Fruit fly (Drosophila melanogaster) whole organism, embryonic: ENCODE measurements around the gene Gga.
A peak's percentile ranks its signal among the peaks of the same experiment; 100 is the strongest.

Experiments
- Antp ChIP-seq: fragments of 200-800 bp; sonication (Bioruptor generic); optimal IDR thresholded peaks from 3 replicates; lab custom pipeline; 2016; ENCODE audit warnings: missing biosample characterization, missing genetic modification characterization
- Blimp-1 ChIP-seq: fragments of 200-800 bp; sonication (Bioruptor generic); optimal IDR thresholded peaks from 3 replicates; lab custom pipeline; 2018; ENCODE audit warnings: missing biosample characterization, missing genetic modification characterization, mild to moderate bottlenecking, moderate library complexity, missing genetic modification reagents
- CG10654 ChIP-seq: fragments of 200-800 bp; sonication (Bioruptor generic); optimal IDR thresholded peaks from 2 replicates; lab custom pipeline; 2016; ENCODE audit warnings: missing biosample characterization, missing genetic modification characterization
- CG11398 ChIP-seq: fragments of 200-800 bp; sonication (Bioruptor generic); optimal IDR thresholded peaks from 2 replicates; lab custom pipeline; 2016; ENCODE audit warnings: missing biosample characterization, missing genetic modification characterization
- CG11456 ChIP-seq: fragments of 200-800 bp; sonication (Bioruptor generic); IDR thresholded peaks from 3 replicates; pipeline ENCODE4 v1.3.6; 2022; ENCODE audit warnings: missing biosample characterization, missing genetic modification characterization
- CG17612 ChIP-seq: fragments of 200-800 bp; sonication (Bioruptor generic); IDR thresholded peaks from 2 replicates; pipeline ENCODE4 v1.3.6; 2022; ENCODE audit warnings: missing biosample characterization, missing genetic modification characterization
- CG2129 ChIP-seq: fragments of 200-800 bp; sonication (Bioruptor generic); IDR thresholded peaks from 2 replicates; pipeline ENCODE4 v1.3.6; 2022; ENCODE audit warnings: missing biosample characterization, missing genetic modification characterization; ENCODE audit not compliant: partially characterized antibody
- CG31388 ChIP-seq: fragments of 200-800 bp; sonication (Bioruptor generic); optimal IDR thresholded peaks from 2 replicates; lab custom pipeline; 2016; ENCODE audit warnings: missing biosample characterization, missing genetic modification characterization
- CG31441 ChIP-seq: fragments of 200-800 bp; sonication (Bioruptor generic); IDR thresholded peaks from 2 replicates; pipeline ENCODE4 v1.3.6; 2022; ENCODE audit warnings: missing biosample characterization, missing genetic modification characterization
- CG32772 ChIP-seq: fragments of 200-800 bp; sonication (Bioruptor generic); IDR thresholded peaks from 2 replicates; pipeline ENCODE4 v1.3.6; 2022; ENCODE audit warnings: missing biosample characterization, missing genetic modification characterization
- CG3847 ChIP-seq: fragments of 200-800 bp; sonication (Bioruptor generic); IDR thresholded peaks from 2 replicates; pipeline ENCODE4 v1.3.6; 2022; ENCODE audit warnings: missing biosample characterization, missing genetic modification characterization
- CG4360 ChIP-seq: fragments of 200-800 bp; sonication (Bioruptor generic); IDR thresholded peaks from 2 replicates; pipeline ENCODE4 v1.3.6; 2022; ENCODE audit warnings: missing biosample characterization, missing genetic modification characterization
- CG43689 ChIP-seq: fragments of 200-800 bp; sonication (Bioruptor generic); IDR thresholded peaks from 2 replicates; pipeline ENCODE4 v1.3.6; 2022; ENCODE audit warnings: missing biosample characterization, missing genetic modification characterization
- CG6854 ChIP-seq: fragments of 200-800 bp; sonication (Bioruptor generic); optimal IDR thresholded peaks from 3 replicates; lab custom pipeline; 2017; ENCODE audit warnings: missing biosample characterization, mild to moderate bottlenecking, missing genetic modification characterization
- CG9215 ChIP-seq: fragments of 200-800 bp; sonication (Bioruptor generic); IDR thresholded peaks from 2 replicates; pipeline ENCODE4 v1.3.6; 2022; ENCODE audit warnings: missing biosample characterization, missing genetic modification characterization
- Chrac-16 ChIP-seq: fragments of 200-800 bp; sonication (Bioruptor generic); optimal IDR thresholded peaks from 3 replicates; lab custom pipeline; 2016; ENCODE audit warnings: missing biosample characterization, missing genetic modification characterization
- Dad ChIP-seq: fragments of 200-800 bp; sonication (Bioruptor generic); optimal IDR thresholded peaks from 3 replicates; lab custom pipeline; 2016; ENCODE audit warnings: missing biosample characterization, missing genetic modification characterization
- Elba2 ChIP-seq: fragments of 200-800 bp; sonication (Bioruptor generic); optimal IDR thresholded peaks from 3 replicates; lab custom pipeline; 2016; ENCODE audit warnings: missing biosample characterization, missing genetic modification characterization
- Fer3 ChIP-seq: fragments of 200-800 bp; sonication (Bioruptor generic); optimal IDR thresholded peaks from 2 replicates; lab custom pipeline; 2018; ENCODE audit warnings: missing biosample characterization, mild to moderate bottlenecking, missing genetic modification characterization, moderate library complexity
- HLH3B ChIP-seq: fragments of 200-800 bp; sonication (Bioruptor generic); IDR thresholded peaks from 2 replicates; pipeline ENCODE4 v1.3.6; 2022; ENCODE audit warnings: missing biosample characterization, missing genetic modification characterization
- HmgZ ChIP-seq: fragments of 200-800 bp; sonication (Bioruptor generic); optimal IDR thresholded peaks from 2 replicates; lab custom pipeline; 2018; ENCODE audit warnings: missing biosample characterization, mild to moderate bottlenecking, missing genetic modification characterization
- Hmx ChIP-seq: fragments of 200-800 bp; sonication (Bioruptor generic); optimal IDR thresholded peaks from 2 replicates; lab custom pipeline; 2016; ENCODE audit warnings: missing biosample characterization, missing genetic modification characterization
- Hr78 ChIP-seq, 2 experiments: fragments of 200-800 bp in 1 of 2; fragments of >200 bp in 1 of 2; sonication (Bioruptor generic) in 1 of 2; optimal IDR thresholded peaks; 2 replicates each; lab custom pipeline; 2017 to 2019; ENCODE audit warnings: missing biosample characterization in 2 of 2, missing genetic modification characterization in 2 of 2, mild to moderate bottlenecking in 1 of 2, moderate library complexity in 1 of 2
- Lhr ChIP-seq: fragments of 200-800 bp; sonication (Bioruptor generic); optimal IDR thresholded peaks from 3 replicates; lab custom pipeline; 2017; ENCODE audit warnings: mild to moderate bottlenecking, missing biosample characterization, missing genetic modification reagents, missing genetic modification characterization
- Lim3 ChIP-seq: fragments of 200-800 bp; sonication (Bioruptor generic); IDR thresholded peaks from 2 replicates; pipeline ENCODE4 v1.3.6; 2022; ENCODE audit warnings: missing biosample characterization, missing genetic modification characterization
- MESR4 ChIP-seq: fragments of 200-800 bp; sonication (Bioruptor generic); optimal IDR thresholded peaks from 2 replicates; lab custom pipeline; 2018; ENCODE audit warnings: missing biosample characterization, mild to moderate bottlenecking, missing genetic modification characterization, moderate library complexity
- NFAT ChIP-seq: fragments of 200-800 bp; sonication (Bioruptor generic); IDR thresholded peaks from 2 replicates; pipeline ENCODE4 v1.3.6; 2022; ENCODE audit warnings: missing biosample characterization, missing genetic modification characterization
- Sox100B ChIP-seq: fragments of 200-800 bp; sonication (Bioruptor generic); optimal IDR thresholded peaks from 3 replicates; lab custom pipeline; 2018; ENCODE audit warnings: missing biosample characterization, mild to moderate bottlenecking, missing genetic modification characterization
- TFAM ChIP-seq: fragments of 200-800 bp; sonication (Bioruptor generic); optimal IDR thresholded peaks from 2 replicates; lab custom pipeline; 2017; ENCODE audit warnings: missing biosample characterization, missing genetic modification characterization, inconsistent platforms
- amos ChIP-seq: fragments of 200-800 bp; sonication (Bioruptor generic); IDR thresholded peaks from 2 replicates; pipeline ENCODE4 v1.3.6; 2022; ENCODE audit warnings: missing biosample characterization, missing genetic modification characterization; ENCODE audit not compliant: partially characterized antibody
- bcd ChIP-seq: fragments of 200-800 bp; sonication (Bioruptor generic); optimal IDR thresholded peaks from 2 replicates; lab custom pipeline; 2017; ENCODE audit warnings: missing biosample characterization, mild to moderate bottlenecking, missing genetic modification characterization
- chif ChIP-seq, 2 experiments: fragments of 200-800 bp; sonication (Bioruptor generic); optimal IDR thresholded peaks; 3 replicates each; lab custom pipeline; 2016; ENCODE audit warnings: missing biosample characterization in 2 of 2, missing genetic modification characterization in 2 of 2
- chm ChIP-seq: fragments of 200-800 bp; sonication (Bioruptor generic); IDR thresholded peaks from 2 replicates; pipeline ENCODE4 v1.3.6; 2022; ENCODE audit warnings: missing biosample characterization, missing genetic modification characterization
- dm ChIP-seq: fragments of 200-800 bp; sonication (Bioruptor generic); optimal IDR thresholded peaks from 3 replicates; lab custom pipeline; 2016; ENCODE audit warnings: missing biosample characterization, missing genetic modification characterization
- ems ChIP-seq: fragments of 200-800 bp; sonication (Bioruptor generic); optimal IDR thresholded peaks from 3 replicates; lab custom pipeline; 2016; ENCODE audit warnings: missing biosample characterization, missing genetic modification characterization
- eyg ChIP-seq: fragments of 200-800 bp; sonication (Bioruptor generic); optimal IDR thresholded peaks from 3 replicates; lab custom pipeline; 2016; ENCODE audit warnings: missing biosample characterization, missing genetic modification characterization
- fd96Cb ChIP-seq: fragments of 200-800 bp; sonication (Bioruptor generic); optimal IDR thresholded peaks from 2 replicates; lab custom pipeline; 2018; ENCODE audit warnings: missing biosample characterization, mild to moderate bottlenecking, missing genetic modification characterization, moderate library complexity
- fu2 ChIP-seq: fragments of 200-800 bp; sonication (Bioruptor generic); optimal IDR thresholded peaks from 2 replicates; lab custom pipeline; 2016; ENCODE audit warnings: missing biosample characterization, missing genetic modification characterization
- gfzf ChIP-seq: fragments of 200-800 bp; sonication (Bioruptor generic); optimal IDR thresholded peaks from 2 replicates; lab custom pipeline; 2016; ENCODE audit warnings: missing biosample characterization, mild to moderate bottlenecking, missing genetic modification characterization, moderate library complexity
- gt ChIP-seq: fragments of 200-800 bp; sonication (Bioruptor generic); IDR thresholded peaks from 2 replicates; pipeline ENCODE4 v1.3.6; 2022; ENCODE audit warnings: missing biosample characterization, missing genetic modification characterization
- h ChIP-seq: fragments of >200 bp; optimal IDR thresholded peaks from 2 replicates; lab custom pipeline; 2017
- inv ChIP-seq: fragments of 200-800 bp; sonication (Bioruptor generic); IDR thresholded peaks from 2 replicates; pipeline ENCODE4 v1.3.6; 2022; ENCODE audit warnings: missing biosample characterization, missing genetic modification characterization; ENCODE audit not compliant: partially characterized antibody
- klu ChIP-seq: fragments of 200-800 bp; sonication (Bioruptor generic); IDR thresholded peaks from 2 replicates; pipeline ENCODE4 v1.3.6; 2022; ENCODE audit warnings: missing biosample characterization, missing genetic modification characterization
- lbe ChIP-seq: fragments of 200-800 bp; sonication (Bioruptor generic); optimal IDR thresholded peaks from 2 replicates; lab custom pipeline; 2016; ENCODE audit warnings: missing biosample characterization, mild to moderate bottlenecking, missing genetic modification characterization
- nau ChIP-seq: fragments of 200-800 bp; sonication (Bioruptor generic); optimal IDR thresholded peaks from 3 replicates; lab custom pipeline; 2017; ENCODE audit warnings: missing biosample characterization, mild to moderate bottlenecking, missing genetic modification characterization, missing genetic modification reagents
- pum ChIP-seq: fragments of 200-800 bp; sonication (Bioruptor generic); optimal IDR thresholded peaks from 2 replicates; lab custom pipeline; 2016; ENCODE audit warnings: missing biosample characterization, missing genetic modification characterization
- run ChIP-seq: fragments of 200-800 bp; sonication (Bioruptor generic); optimal IDR thresholded peaks from 3 replicates; lab custom pipeline; 2018; ENCODE audit warnings: missing biosample characterization, mild to moderate bottlenecking, missing genetic modification characterization
- sim ChIP-seq: fragments of 200-800 bp; sonication (Bioruptor generic); IDR thresholded peaks from 2 replicates; pipeline ENCODE4 v1.3.6; 2022; ENCODE audit warnings: missing biosample characterization, missing genetic modification characterization
- twi ChIP-seq: fragments of 200-800 bp; optimal IDR thresholded peaks from 2 replicates; lab custom pipeline; 2019; ENCODE audit warnings: missing biosample characterization, mild to moderate bottlenecking, missing genetic modification characterization, moderate library complexity
- tx ChIP-seq: fragments of 200-800 bp; sonication (Bioruptor generic); optimal IDR thresholded peaks from 2 replicates; lab custom pipeline; 2016; ENCODE audit warnings: missing biosample characterization, missing genetic modification characterization
- wdn ChIP-seq: fragments of 200-800 bp; sonication (Bioruptor generic); IDR thresholded peaks from 2 replicates; pipeline ENCODE4 v1.3.6; 2022; ENCODE audit warnings: missing biosample characterization, missing genetic modification characterization
- z ChIP-seq: fragments of 200-800 bp; sonication (Bioruptor generic); IDR thresholded peaks from 3 replicates; pipeline ENCODE4 v1.3.6; 2022; ENCODE audit warnings: missing biosample characterization, missing genetic modification characterization

The Gga gene

DNA sequence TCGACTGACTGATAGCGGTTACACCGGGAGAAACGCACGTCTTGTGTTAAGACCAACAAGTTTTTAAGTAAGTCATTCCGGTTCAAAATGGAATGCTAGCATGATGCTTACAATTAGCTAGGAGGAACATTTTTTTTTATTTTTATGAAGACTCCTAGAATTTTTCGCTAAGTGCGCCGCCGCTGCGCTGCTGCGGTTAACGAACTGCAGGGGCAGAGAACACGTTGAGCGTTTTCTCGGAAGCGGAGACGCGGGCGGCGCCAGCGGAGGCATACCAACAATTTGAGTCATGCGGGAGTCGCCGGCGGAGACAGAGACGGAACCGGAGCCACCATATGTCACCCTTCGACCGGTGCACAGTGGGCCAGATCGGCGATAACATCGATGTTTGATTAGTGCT, 45.2 kb downstream of the Gga start (continued):
- TF ChIP-seq Lim3 (GFP tag; lab: Robert Waterston, UW) (peak; percentile 86), CG6854 (GFP tag; lab: Kevin White, UChicago) (peak; percentile 92), CG11456 (GFP tag; lab: Robert Waterston, UW) (peak; percentile 97), CG4360 (GFP tag; lab: Robert Waterston, UW) (peak; percentile 84), amos (GFP tag; lab: Robert Waterston, UW) (no peak), gt (GFP tag; lab: Robert Waterston, UW) (peak; percentile 93), tx (peak; percentile 94), z (GFP tag; lab: Robert Waterston, UW) (peak; percentile 79), lbe (peak; percentile 98), Fer3 (peak; percentile 93), chif (GFP tag; optimal IDR thresholded peaks at IDR 0.05; lab: Kevin White, UChicago) (peak; percentile 98), Hmx (GFP tag; lab: Kevin White, UChicago) (peak; percentile 80), eyg (GFP tag; lab: Kevin White, UChicago) (peak; percentile 94), CG3847 (GFP tag; lab: Robert Waterston, UW) (peak; percentile 95), fd96Cb (tag; lab: Kevin White, UChicago) (peak; percentile 95), NFAT (GFP tag; lab: Robert Waterston, UW) (peak; percentile 89), ems (GFP tag; lab: Kevin White, UChicago) (peak; percentile 98), Hr78 (GFP tag; optimal IDR thresholded peaks at IDR 0.05; lab: Kevin White, UChicago) (peak in 1 of 2 experiments; percentile 90), Chrac-16 (GFP tag; lab: Kevin White, UChicago) (peak; percentile 96), h (no peak), wdn (GFP tag; lab: Robert Waterston, UW) (peak; percentile 93), inv (no peak), twi (tag; lab: Kevin White, UChicago) (peak; percentile 90), dm (GFP tag; lab: Kevin White, UChicago) (peak; percentile 95), Lhr (GFP tag; lab: Kevin White, UChicago) (peak; percentile 84), TFAM (GFP tag; lab: Kevin White, UChicago) (peak; percentile 82), CG11398 (GFP tag; lab: Kevin White, UChicago) (peak; percentile 95), run (tag; lab: Kevin White, UChicago) (peak; percentile 96), chm (peak; percentile 97), CG43689 (peak; percentile 96), HLH3B (GFP tag; lab: Robert Waterston, UW) (peak; percentile 98), fu2 (GFP tag; lab: Kevin White, UChicago) (peak; percentile 92), MESR4 (peak; percentile 62), Dad (GFP tag; lab: Kevin White, UChicago) (peak; percentile 97), Sox100B (GFP tag; lab: Kevin White, UChicago) (peak; percentile 95), CG31441 (peak; percentile 96), Antp (GFP tag; lab: Kevin White, UChicago) (peak; percentile 98), CG31388 (peak; percentile 93), CG2129 (GFP tag; lab: Robert Waterston, UW) (no peak), gfzf (GFP tag; lab: Kevin White, UChicago) (peak; percentile 21), klu (GFP tag; lab: Robert Waterston, UW) (peak; percentile 92), CG17612 (GFP tag; lab: Robert Waterston, UW) (peak; percentile 92), bcd (GFP tag; lab: Kevin White, UChicago) (peak; percentile 96), CG32772 (GFP tag; lab: Robert Waterston, UW) (peak; percentile 97), pum (peak; percentile 97), HmgZ (tag; lab: Kevin White, UChicago) (peak; percentile 95), nau (GFP tag; lab: Kevin White, UChicago) (peak; percentile 94), CG9215 (GFP tag; lab: Robert Waterston, UW) (peak; percentile 91), Blimp-1 (GFP tag; lab: Kevin White, UChicago) (peak; percentile 95), Elba2 (GFP tag; lab: Kevin White, UChicago) (peak; percentile 45), CG10654 (GFP tag; lab: Kevin White, UChicago) (peak; percentile 95), sim (peak; percentile 95)
